Fruit fly (Drosophila melanogaster): ENCODE results near the gene Obp83b.

DNA sequence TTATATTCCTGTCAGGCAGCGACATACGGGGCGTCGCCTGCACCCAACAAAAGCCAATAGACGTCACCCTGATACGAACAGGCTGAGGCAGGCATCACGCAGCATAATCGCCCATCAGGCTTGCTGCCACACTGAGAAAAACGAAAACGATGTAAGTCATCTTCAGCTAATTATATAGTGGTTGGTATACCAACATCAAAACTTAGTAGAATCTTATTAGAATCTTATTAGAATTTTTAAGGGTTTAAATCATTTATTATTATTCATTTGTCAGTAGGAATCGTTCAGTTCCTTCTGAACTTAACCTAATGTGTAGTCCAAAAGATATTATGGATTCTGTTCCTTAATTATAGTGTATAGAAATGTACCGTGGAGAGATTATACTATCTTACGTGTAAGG lies 18.8 kb upstream of the Obp83b start:
- TF ChIP-seq CG3032 (tag; optimal IDR thresholded peaks at IDR 0.05), result no peak
- no peak for TF ChIP-seq lz (GFP tag; optimal IDR thresholded peaks at IDR 0.05)

Data from whole organism, prepupa.